Worm (Caenorhabditis elegans): Measurements from ENCODE around the gene mrps-12.

ce11 chrV:20793761-20794160, 44.1 kb upstream of the mrps-12 start:
- TF ChIP-seq flt-1 (GFP tag; IDR thresholded peaks at IDR 0.05) (no peak), ama-1 (optimal IDR thresholded peaks at IDR 0.05) (no peak), scrt-1 (GFP tag; IDR thresholded peaks at IDR 0.05) (no peak), sea-1 (GFP tag; conservative IDR thresholded peaks at IDR 0.05) (no peak), ets-7 (tag; optimal IDR thresholded peaks at IDR 0.05) (no peak), B0310.2 (tag; optimal IDR thresholded peaks at IDR 0.05) (no peak), hnd-1 (tag; optimal IDR thresholded peaks at IDR 0.05) (no peak), F13C5.2 (tag; optimal IDR thresholded peaks at IDR 0.05) (no peak)

All from whole organism, early embryonic.